Worm (Caenorhabditis elegans): ENCODE data around the gene pqn-42.

ce11 chrII:2455931-2456576 lies 2.7 kb downstream of the pqn-42 start:
- TF ChIP-seq flt-1 (GFP tag; IDR thresholded peaks at IDR 0.05) (no peak), cog-1 (tag; optimal IDR thresholded peaks at IDR 0.05) (no peak)

Data from whole organism, midembryonic.